Worm (Caenorhabditis elegans) whole organism, L1 larva: ENCODE measurements around the gene Y60C6A.3.
A peak's percentile ranks its signal among the peaks of the same experiment; 100 is the strongest.

Experiments
- C16A3.4 ChIP-seq: fragments of 150-350 bp; optimal IDR thresholded peaks from 2 replicates; lab custom pipeline; 2014; ENCODE audit warnings: missing biosample characterization, missing genetic modification characterization
- C34B4.2 ChIP-seq: sonication (generic microtip); optimal IDR thresholded peaks from 2 replicates; lab custom pipeline; 2017; ENCODE audit warnings: mild to moderate bottlenecking, missing genetic modification characterization, missing compliant biosample characterization
- ama-1 ChIP-seq: fragments of 150-350 bp; optimal IDR thresholded peaks from 2 replicates; lab custom pipeline; 2014
- ceh-88 ChIP-seq: fragments of 200-800 bp; sonication (Bioruptor generic); IDR thresholded peaks from 2 replicates; pipeline ENCODE4 v1.3.6; 2022; ENCODE audit warnings: missing genetic modification characterization, missing compliant biosample characterization
- dsc-1 ChIP-seq: sonication (generic microtip); optimal IDR thresholded peaks from 2 replicates; lab custom pipeline; 2016; ENCODE audit warnings: mild to moderate bottlenecking, missing genetic modification characterization, missing compliant biosample characterization
- efl-1 ChIP-seq, 4 experiments: fragments of 150-350 bp; optimal IDR thresholded peaks in 3 of 4; peaks in 1 of 4; 1 replicate in 1 of 4; 2 replicates in 3 of 4; lab custom pipeline; 2014; ENCODE audit warnings: missing biosample characterization in 2 of 4, missing genetic modification characterization in 2 of 4, missing genetic modification reagents in 2 of 4
- egl-13 ChIP-seq: sonication (generic microtip); optimal IDR thresholded peaks from 2 replicates; lab custom pipeline; 2016; ENCODE audit warnings: missing genotype, missing genetic modification reagents, missing genetic modification characterization, missing compliant biosample characterization
- egl-27 ChIP-seq, 2 experiments: fragments of 150-350 bp in 1 of 2; sonication (generic microtip); optimal IDR thresholded peaks; 3 replicates each; lab custom pipeline; 2017 to 2018; ENCODE audit warnings: missing biosample characterization in 2 of 2, missing genetic modification characterization in 2 of 2, missing genetic modification reagents in 2 of 2
- elt-2 ChIP-seq: sonication (generic microtip); optimal IDR thresholded peaks from 2 replicates; lab custom pipeline; 2016; ENCODE audit warnings: missing genetic modification characterization, mild to moderate bottlenecking, inconsistent platforms, missing compliant biosample characterization, missing genetic modification reagents
- elt-3 ChIP-seq, 6 experiments: fragments of 150-350 bp in 1 of 6; sonication (generic microtip); optimal IDR thresholded peaks; 2 replicates each; lab custom pipeline; 2017 to 2018; ENCODE audit warnings: missing biosample characterization in 6 of 6, missing genetic modification characterization in 6 of 6, inconsistent platforms in 1 of 6
- ets-5 ChIP-seq: fragments of 200-800 bp; sonication (Bioruptor generic); IDR thresholded peaks from 2 replicates; pipeline ENCODE4 v1.3.6; 2022; ENCODE audit warnings: missing genetic modification characterization, missing compliant biosample characterization
- lin-14 ChIP-seq: fragments of 200-800 bp; sonication (Bioruptor generic); optimal IDR thresholded peaks from 2 replicates; lab custom pipeline; 2018; ENCODE audit warnings: mild to moderate bottlenecking, missing genetic modification characterization, moderate library complexity, missing compliant biosample characterization
- lin-35 ChIP-seq, 2 experiments: fragments of 150-350 bp; optimal IDR thresholded peaks; 2 replicates each; lab custom pipeline; 2014; ENCODE audit warnings: missing biosample characterization in 2 of 2, missing genetic modification characterization in 2 of 2, missing genetic modification reagents in 2 of 2
- lsy-2 ChIP-seq, 2 experiments: fragments of 150-350 bp; optimal IDR thresholded peaks; 2 replicates each; lab custom pipeline; 2014; ENCODE audit warnings: missing biosample characterization in 2 of 2, missing genetic modification characterization in 2 of 2
- mdl-1 ChIP-seq, 2 experiments: fragments of 150-350 bp; optimal IDR thresholded peaks; 2 replicates each; lab custom pipeline; 2014 to 2017; ENCODE audit warnings: missing biosample characterization in 2 of 2, missing genetic modification characterization in 2 of 2, inconsistent platforms in 1 of 2
- mef-2 ChIP-seq: fragments of 150-350 bp; optimal IDR thresholded peaks from 2 replicates; lab custom pipeline; 2014; ENCODE audit warnings: missing biosample characterization, missing genetic modification characterization
- nhr-11 ChIP-seq: fragments of 150-350 bp; optimal IDR thresholded peaks from 2 replicates; lab custom pipeline; 2014; ENCODE audit warnings: missing biosample characterization, missing genetic modification characterization
- nhr-12 ChIP-seq: sonication (generic microtip); optimal IDR thresholded peaks from 2 replicates; lab custom pipeline; 2017; ENCODE audit warnings: missing biosample characterization, missing genetic modification characterization
- nhr-20 ChIP-seq: sonication (generic microtip); optimal IDR thresholded peaks from 2 replicates; lab custom pipeline; 2016; ENCODE audit warnings: mild to moderate bottlenecking, missing genetic modification characterization, missing compliant biosample characterization
- nhr-47 ChIP-seq: sonication (generic microtip); optimal IDR thresholded peaks from 2 replicates; lab custom pipeline; 2016; ENCODE audit warnings: mild to moderate bottlenecking, missing genetic modification characterization, moderate library complexity, missing compliant biosample characterization
- nhr-71 ChIP-seq: sonication (generic microtip); optimal IDR thresholded peaks from 2 replicates; lab custom pipeline; 2016; ENCODE audit warnings: mild to moderate bottlenecking, missing genetic modification characterization, moderate library complexity, missing compliant biosample characterization
- nhr-85 ChIP-seq: sonication (generic microtip); peaks from one replicate; lab custom pipeline; 2016; ENCODE audit warnings: missing genetic modification characterization, inconsistent platforms, missing compliant biosample characterization
- nhr-90 ChIP-seq: sonication (generic microtip); optimal IDR thresholded peaks from 2 replicates; lab custom pipeline; 2016; ENCODE audit warnings: mild to moderate bottlenecking, missing genetic modification characterization, missing compliant biosample characterization; ENCODE audit not compliant: poor library complexity
- rnt-1 ChIP-seq: sonication (generic microtip); optimal IDR thresholded peaks from 2 replicates; lab custom pipeline; 2016; ENCODE audit warnings: mild to moderate bottlenecking, missing genetic modification characterization, moderate library complexity, missing compliant biosample characterization
- snu-23 ChIP-seq: sonication (generic microtip); optimal IDR thresholded peaks from 2 replicates; lab custom pipeline; 2016; ENCODE audit warnings: missing genetic modification characterization, missing compliant biosample characterization
- swsn-7 ChIP-seq: sonication (generic microtip); optimal IDR thresholded peaks from 2 replicates; lab custom pipeline; 2016; ENCODE audit warnings: missing genetic modification characterization, missing compliant biosample characterization
- unc-130 ChIP-seq: fragments of 150-350 bp; optimal IDR thresholded peaks from 2 replicates; lab custom pipeline; 2017; ENCODE audit warnings: missing biosample characterization, missing genetic modification characterization, inconsistent platforms
- unc-30 ChIP-seq: sonication (generic microtip); optimal IDR thresholded peaks from 2 replicates; lab custom pipeline; 2017; ENCODE audit warnings: missing biosample characterization, missing genetic modification characterization

The Y60C6A.3 gene

ce11 chrV:4769633-4770032 lies 16.0 kb upstream of the Y60C6A.3 start, which contains the start of gene C18G1.9:
Gene C18G1.9 (minus strand): TSS chrV:4769733.
- TF ChIP-seq rnt-1 (tag; lab: Kevin White, UChicago) (no peak), nhr-20 (tag; lab: Kevin White, UChicago) (no peak), ama-1 (lab: Kevin White, UChicago) (no peak), C16A3.4 (tag; lab: Kevin White, UChicago) (no peak), mdl-1 (tag; optimal IDR thresholded peaks at IDR 0.05; lab: Kevin White, UChicago) (no peak)
- TF ChIP-seq, all 84 proteins: peak for 0

- TF ChIP-seq elt-2 (peak; percentile 29), lin-35 (GFP tag; optimal IDR thresholded peaks at IDR 0.05; lab: Kevin White, UChicago) (peak in 1 of 2 experiments; percentile 10), egl-13 (tag; lab: Kevin White, UChicago) (no peak)
Observed at ce11 chrV:4770408-4770947, 15.1 kb upstream of the Y60C6A.3 start, which contains the start of gene elt-7. Gene elt-7 (plus strand): TSS chrV:4770670.

ce11 chrV:4775140-4775539 lies 10.5 kb upstream of the Y60C6A.3 start:
- TF ChIP-seq lin-14 (GFP tag; lab: Kevin White, UChicago) (peak; percentile 24), rnt-1 (tag; lab: Kevin White, UChicago) (no peak), unc-30 (tag; lab: Kevin White, UChicago) (peak; percentile 47)

- TF ChIP-seq dsc-1 (tag; lab: Kevin White, UChicago) (no peak), nhr-47 (tag; lab: Kevin White, UChicago) (no peak), lsy-2 (tag; optimal IDR thresholded peaks at IDR 0.05; lab: Kevin White, UChicago) (peak in 1 of 2 experiments; percentile 26), rnt-1 (tag; lab: Kevin White, UChicago) (peak; percentile 59), nhr-71 (tag; lab: Kevin White, UChicago) (peak; percentile 50), unc-130 (peak; percentile 27), snu-23 (peak; percentile 5)
Observed at ce11 chrV:4777388-4777986, 8.1 kb upstream of the Y60C6A.3 start, which contains the start of gene C18G1.1. Gene C18G1.1 (plus strand): TSS chrV:4777960.

- TF ChIP-seq mef-2 (tag; lab: Kevin White, UChicago) (no peak), nhr-11 (no peak), nhr-90 (no peak), elt-2 (no peak), egl-27 (tag; optimal IDR thresholded peaks at IDR 0.05; lab: Kevin White, UChicago) (no peak)
Observed at ce11 chrV:4783313-4783712, 2.3 kb upstream of the Y60C6A.3 start, which contains the start of gene Y60C6A.1. Gene Y60C6A.1 (plus strand): TSS chrV:4783613.

ce11 chrV:4787166-4787565 lies 1.6 kb downstream of the Y60C6A.3 start, which contains the start of gene R02F11.9:
Gene R02F11.9 (plus strand): TSS chrV:4787466.
- no peak for TF ChIP-seq swsn-7 (tag; lab: Kevin White, UChicago)
- no peak for TF ChIP-seq nhr-85 (tag; lab: Kevin White, UChicago)
- TF ChIP-seq ets-5 = no peak
- TF ChIP-seq nhr-12 = no peak
- no peak for TF ChIP-seq ceh-88
- TF ChIP-seq C34B4.2 = no peak

- TF ChIP-seq elt-3 (tag; optimal IDR thresholded peaks at IDR 0.05; lab: Kevin White, UChicago) (no peak), efl-1 (optimal IDR thresholded peaks at IDR 0.05; lab: Kevin White, UChicago) (no peak), efl-1 (GFP tag; optimal IDR thresholded peaks at IDR 0.05 in 1 of 2; lab: Kevin White, UChicago) (peak in 1 of 2 experiments; percentile 87)
Observed at ce11 chrV:4787836-4788235, 2.2 kb downstream of the Y60C6A.3 start.
